Worm (Caenorhabditis elegans): ENCODE measurements around the gene Y54G11A.9.

- no peak for TF ChIP-seq nhr-23 (tag; optimal IDR thresholded peaks at IDR 0.05)
- TF ChIP-seq elt-3 (tag; optimal IDR thresholded peaks at IDR 0.05): no peak
- no peak for TF ChIP-seq ceh-16 (tag; optimal IDR thresholded peaks at IDR 0.05)
- TF ChIP-seq R02D3.7 (tag; optimal IDR thresholded peaks at IDR 0.05): no peak
- TF ChIP-seq nhr-12 (tag; optimal IDR thresholded peaks at IDR 0.05): no peak
- TF ChIP-seq unc-62 (GFP tag; optimal IDR thresholded peaks at IDR 0.05): no peak
- no peak for TF ChIP-seq dmd-4 (tag; optimal IDR thresholded peaks at IDR 0.05)
- TF ChIP-seq nhr-77 (tag; optimal IDR thresholded peaks at IDR 0.05): no peak
- TF ChIP-seq nhr-6 (tag; optimal IDR thresholded peaks at IDR 0.05): no peak
- no peak for TF ChIP-seq ceh-82 (tag; optimal IDR thresholded peaks at IDR 0.05)
Measured at ce11 chrII:14380778-14381177, 34.5 kb upstream of the Y54G11A.9 start.

All from whole organism, L2 larva.